Fruit fly (Drosophila melanogaster) whole organism, embryonic: ENCODE results near the gene CG31800.
A peak's percentile ranks its signal among the peaks of the same experiment; 100 is the strongest.

Experiments
- CG10462 ChIP-seq: fragments of 200-800 bp; sonication (Bioruptor generic); optimal IDR thresholded peaks from 2 replicates; lab custom pipeline; 2016; ENCODE audit warnings: missing biosample characterization, missing genetic modification characterization
- CG10654 ChIP-seq: fragments of 200-800 bp; sonication (Bioruptor generic); optimal IDR thresholded peaks from 2 replicates; lab custom pipeline; 2016; ENCODE audit warnings: missing biosample characterization, missing genetic modification characterization
- CG11085 ChIP-seq: fragments of 200-800 bp; sonication (Bioruptor generic); IDR thresholded peaks from 2 replicates; pipeline ENCODE4 v1.3.6; 2022; ENCODE audit warnings: missing biosample characterization, missing genetic modification characterization
- CG11247 ChIP-seq: fragments of 200-800 bp; sonication (Bioruptor generic); IDR thresholded peaks from 2 replicates; pipeline ENCODE4 v1.3.6; 2022; ENCODE audit warnings: missing biosample characterization, missing genetic modification characterization
- CG11723 ChIP-seq: fragments of 200-800 bp; sonication (Bioruptor generic); optimal IDR thresholded peaks from 2 replicates; lab custom pipeline; 2017; ENCODE audit warnings: missing biosample characterization, mild to moderate bottlenecking, missing genetic modification characterization
- CG12104 ChIP-seq: fragments of 200-800 bp; sonication (Bioruptor generic); optimal IDR thresholded peaks from 3 replicates; lab custom pipeline; 2016; ENCODE audit warnings: missing biosample characterization, missing genetic modification characterization
- CG12744 ChIP-seq: fragments of 200-800 bp; sonication (Bioruptor generic); optimal IDR thresholded peaks from 2 replicates; lab custom pipeline; 2016; ENCODE audit warnings: missing biosample characterization, missing genetic modification characterization
- CG13424 ChIP-seq: fragments of 200-800 bp; sonication (Bioruptor generic); optimal IDR thresholded peaks from 2 replicates; lab custom pipeline; 2019; ENCODE audit warnings: missing biosample characterization, mild to moderate bottlenecking, missing genetic modification characterization, moderate library complexity
- CG14710 ChIP-seq: fragments of 200-800 bp; sonication (Bioruptor generic); optimal IDR thresholded peaks from 3 replicates; lab custom pipeline; 2019; ENCODE audit warnings: missing biosample characterization, mild to moderate bottlenecking, missing genetic modification characterization, moderate library complexity
- CG14860 ChIP-seq: fragments of 200-800 bp; sonication (Bioruptor generic); IDR thresholded peaks from 3 replicates; pipeline ENCODE4 v1.3.6; 2022; ENCODE audit warnings: missing biosample characterization, missing genetic modification characterization; ENCODE audit not compliant: partially characterized antibody
- CG15073 ChIP-seq: fragments of 200-800 bp; sonication (Bioruptor generic); optimal IDR thresholded peaks from 2 replicates; lab custom pipeline; 2016; ENCODE audit warnings: missing biosample characterization, missing genetic modification characterization
- CG16815 ChIP-seq: fragments of 200-800 bp; sonication (Bioruptor generic); optimal IDR thresholded peaks from 3 replicates; lab custom pipeline; 2017; ENCODE audit warnings: missing biosample characterization, mild to moderate bottlenecking, missing genetic modification characterization
- CG17568 ChIP-seq: fragments of 200-800 bp; sonication (Bioruptor generic); optimal IDR thresholded peaks from 2 replicates; lab custom pipeline; 2018; ENCODE audit warnings: missing biosample characterization, mild to moderate bottlenecking, missing genetic modification characterization, moderate library complexity
- CG17912 ChIP-seq: fragments of 200-800 bp; sonication (Bioruptor generic); optimal IDR thresholded peaks from 2 replicates; lab custom pipeline; 2018; ENCODE audit warnings: missing biosample characterization, mild to moderate bottlenecking, missing genetic modification characterization
- CG2120 ChIP-seq: fragments of 200-800 bp; sonication (Bioruptor generic); optimal IDR thresholded peaks from 3 replicates; lab custom pipeline; 2016; ENCODE audit warnings: missing biosample characterization, missing genetic modification characterization
- CG2875 ChIP-seq: fragments of 200-800 bp; sonication (Bioruptor generic); optimal IDR thresholded peaks from 2 replicates; lab custom pipeline; 2017; ENCODE audit warnings: missing biosample characterization, mild to moderate bottlenecking, missing genetic modification characterization, missing genetic modification reagents
- CG31388 ChIP-seq: fragments of 200-800 bp; sonication (Bioruptor generic); optimal IDR thresholded peaks from 2 replicates; lab custom pipeline; 2016; ENCODE audit warnings: missing biosample characterization, missing genetic modification characterization
- CG3163 ChIP-seq: fragments of 200-800 bp; sonication (Bioruptor generic); optimal IDR thresholded peaks from 3 replicates; lab custom pipeline; 2016; ENCODE audit warnings: missing biosample characterization, missing genetic modification characterization
- CG32532 ChIP-seq: fragments of 200-800 bp; sonication (Bioruptor generic); IDR thresholded peaks from 2 replicates; pipeline ENCODE4 v1.3.6; 2022; ENCODE audit warnings: missing biosample characterization, missing genetic modification characterization
- CG33557 ChIP-seq: fragments of 200-800 bp; sonication (Bioruptor generic); optimal IDR thresholded peaks from 2 replicates; lab custom pipeline; 2019; ENCODE audit warnings: missing biosample characterization, mild to moderate bottlenecking, missing genetic modification characterization, moderate library complexity
- CG4360 ChIP-seq: fragments of 200-800 bp; sonication (Bioruptor generic); IDR thresholded peaks from 2 replicates; pipeline ENCODE4 v1.3.6; 2022; ENCODE audit warnings: missing biosample characterization, missing genetic modification characterization
- CG4707 ChIP-seq: fragments of 200-800 bp; sonication (Bioruptor generic); optimal IDR thresholded peaks from 2 replicates; lab custom pipeline; 2018; ENCODE audit warnings: missing biosample characterization, mild to moderate bottlenecking, missing genetic modification characterization, moderate library complexity
- CG8944 ChIP-seq: fragments of 200-800 bp; sonication (Bioruptor generic); optimal IDR thresholded peaks from 3 replicates; lab custom pipeline; 2016; ENCODE audit warnings: missing biosample characterization, missing genetic modification characterization
- Dek ChIP-seq: fragments of 200-800 bp; sonication (Bioruptor generic); optimal IDR thresholded peaks from 3 replicates; lab custom pipeline; 2019; ENCODE audit warnings: missing biosample characterization, mild to moderate bottlenecking, missing genetic modification characterization, moderate library complexity
- Dip3 ChIP-seq: fragments of 200-800 bp; sonication (Bioruptor generic); optimal IDR thresholded peaks from 3 replicates; lab custom pipeline; 2016; ENCODE audit warnings: missing biosample characterization, missing genetic modification characterization
- E2f2 ChIP-seq: fragments of 200-800 bp; sonication (Bioruptor generic); IDR thresholded peaks from 2 replicates; pipeline ENCODE4 v1.3.6; 2022; ENCODE audit warnings: missing biosample characterization, missing genetic modification characterization
- HmgZ ChIP-seq: fragments of 200-800 bp; sonication (Bioruptor generic); optimal IDR thresholded peaks from 2 replicates; lab custom pipeline; 2018; ENCODE audit warnings: missing biosample characterization, mild to moderate bottlenecking, missing genetic modification characterization
- Hmx ChIP-seq: fragments of 200-800 bp; sonication (Bioruptor generic); optimal IDR thresholded peaks from 2 replicates; lab custom pipeline; 2016; ENCODE audit warnings: missing biosample characterization, missing genetic modification characterization
- Hr39 ChIP-seq: fragments of >200 bp; optimal IDR thresholded peaks from 2 replicates; lab custom pipeline; 2017
- Meics ChIP-seq: fragments of 200-800 bp; sonication (Bioruptor generic); optimal IDR thresholded peaks from 2 replicates; lab custom pipeline; 2017; ENCODE audit warnings: missing biosample characterization, mild to moderate bottlenecking, missing genetic modification characterization
- NFAT ChIP-seq: fragments of 200-800 bp; sonication (Bioruptor generic); IDR thresholded peaks from 2 replicates; pipeline ENCODE4 v1.3.6; 2022; ENCODE audit warnings: missing biosample characterization, missing genetic modification characterization
- Nf-YA ChIP-seq: fragments of 200-800 bp; sonication (Bioruptor generic); IDR thresholded peaks from 2 replicates; pipeline ENCODE4 v1.3.6; 2022; ENCODE audit warnings: missing biosample characterization, missing genetic modification characterization
- PHDP ChIP-seq: fragments of 200-800 bp; sonication (Bioruptor generic); optimal IDR thresholded peaks from 3 replicates; lab custom pipeline; 2018; ENCODE audit warnings: missing biosample characterization, mild to moderate bottlenecking, missing genetic modification characterization, moderate library complexity
- Poxn ChIP-seq: fragments of 200-800 bp; sonication (Bioruptor generic); IDR thresholded peaks from 2 replicates; pipeline ENCODE4 v1.3.6; 2022; ENCODE audit warnings: missing biosample characterization, missing genetic modification characterization
- Ravus ChIP-seq: fragments of 200-800 bp; sonication (Bioruptor generic); IDR thresholded peaks from 2 replicates; pipeline ENCODE4 v1.3.6; 2022; ENCODE audit warnings: missing biosample characterization, missing genetic modification characterization
- YL-1 ChIP-seq: fragments of 200-800 bp; sonication (Bioruptor generic); optimal IDR thresholded peaks from 3 replicates; lab custom pipeline; 2017; ENCODE audit warnings: missing biosample characterization, mild to moderate bottlenecking, missing genetic modification characterization
- ap ChIP-seq: fragments of 200-800 bp; sonication (Bioruptor generic); IDR thresholded peaks from 2 replicates; pipeline ENCODE4 v1.3.6; 2022; ENCODE audit warnings: missing biosample characterization, missing genetic modification characterization
- ara ChIP-seq: fragments of 200-800 bp; sonication (Bioruptor generic); IDR thresholded peaks from 2 replicates; pipeline ENCODE4 v1.3.6; 2022; ENCODE audit warnings: missing biosample characterization, missing genetic modification characterization
- az2 ChIP-seq: fragments of 200-800 bp; sonication (Bioruptor generic); optimal IDR thresholded peaks from 3 replicates; lab custom pipeline; 2016; ENCODE audit warnings: missing biosample characterization, missing genetic modification characterization
- dimm ChIP-seq: fragments of 200-800 bp; sonication (Bioruptor generic); IDR thresholded peaks from 2 replicates; pipeline ENCODE4 v1.3.6; 2022; ENCODE audit warnings: missing biosample characterization, missing genetic modification characterization
- kah ChIP-seq: fragments of 200-800 bp; sonication (Bioruptor generic); optimal IDR thresholded peaks from 2 replicates; lab custom pipeline; 2018; ENCODE audit warnings: missing biosample characterization, mild to moderate bottlenecking, missing genetic modification characterization
- klu ChIP-seq: fragments of 200-800 bp; sonication (Bioruptor generic); IDR thresholded peaks from 2 replicates; pipeline ENCODE4 v1.3.6; 2022; ENCODE audit warnings: missing biosample characterization, missing genetic modification characterization
- nerfin-1 ChIP-seq: fragments of 200-800 bp; sonication (Bioruptor generic); optimal IDR thresholded peaks from 3 replicates; lab custom pipeline; 2019; ENCODE audit warnings: missing biosample characterization, mild to moderate bottlenecking, missing genetic modification characterization, moderate library complexity
- org-1 ChIP-seq: fragments of 200-800 bp; sonication (Bioruptor generic); optimal IDR thresholded peaks from 2 replicates; lab custom pipeline; 2017; ENCODE audit warnings: missing biosample characterization, missing genetic modification characterization
- peb ChIP-seq: fragments of 200-800 bp; sonication (Bioruptor generic); IDR thresholded peaks from 2 replicates; pipeline ENCODE4 v1.3.6; 2022; ENCODE audit warnings: missing biosample characterization, missing genetic modification characterization
- pzg ChIP-seq: fragments of 200-800 bp; sonication (Bioruptor generic); optimal IDR thresholded peaks from 3 replicates; lab custom pipeline; 2018; ENCODE audit warnings: missing biosample characterization, mild to moderate bottlenecking, missing genetic modification characterization, moderate library complexity
- rib ChIP-seq: fragments of 200-800 bp; sonication (Bioruptor generic); IDR thresholded peaks from 2 replicates; pipeline ENCODE4 v1.3.6; 2022; ENCODE audit warnings: missing biosample characterization, missing genetic modification characterization
- ro ChIP-seq: fragments of 200-800 bp; sonication (Bioruptor generic); IDR thresholded peaks from 2 replicates; pipeline ENCODE4 v1.3.6; 2022; ENCODE audit warnings: missing biosample characterization, missing genetic modification characterization
- sqz ChIP-seq: fragments of 200-800 bp; sonication (Bioruptor generic); optimal IDR thresholded peaks from 3 replicates; lab custom pipeline; 2018; ENCODE audit warnings: missing biosample characterization, mild to moderate bottlenecking, missing genetic modification characterization
- tap ChIP-seq: fragments of 200-800 bp; optimal IDR thresholded peaks from 3 replicates; lab custom pipeline; 2019; ENCODE audit warnings: missing biosample characterization, mild to moderate bottlenecking, missing genetic modification characterization, moderate library complexity
- trh ChIP-seq: fragments of 200-800 bp; sonication (Bioruptor generic); optimal IDR thresholded peaks from 2 replicates; lab custom pipeline; 2016; ENCODE audit warnings: missing biosample characterization, missing genetic modification characterization
- vnd ChIP-seq: fragments of 200-800 bp; sonication (Bioruptor generic); IDR thresholded peaks from 3 replicates; pipeline ENCODE4 v1.3.6; 2022; ENCODE audit warnings: missing biosample characterization, missing genetic modification characterization; ENCODE audit not compliant: partially characterized antibody

The CG31800 gene

DNA sequence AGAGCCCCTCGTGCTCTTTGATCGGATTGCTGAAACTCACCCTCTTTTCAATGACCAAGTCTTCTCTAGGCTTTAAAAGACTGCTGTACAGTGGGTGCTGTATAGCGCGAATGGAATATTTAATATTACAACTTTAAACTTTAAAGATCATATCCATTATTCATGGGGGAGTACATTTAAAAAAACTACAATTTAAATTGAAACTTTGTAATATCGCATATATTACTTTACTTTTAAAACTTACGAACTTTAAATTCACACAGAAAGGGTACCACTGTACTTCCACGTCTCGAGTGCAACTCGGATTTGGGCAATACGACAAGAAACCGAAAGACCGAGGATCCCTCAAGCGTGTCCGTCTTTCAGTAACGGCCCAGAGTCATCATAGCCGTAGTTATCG, 24.5 kb upstream of the CG31800 start, which contains the start of gene Phlpp (continued):
- TF ChIP-seq YL-1 (GFP tag; lab: Kevin White, UChicago) (no peak), az2 (GFP tag; lab: Kevin White, UChicago) (peak; percentile 36), org-1 (GFP tag; lab: Kevin White, UChicago) (no peak), CG14710 (tag; lab: Kevin White, UChicago) (peak; percentile 71), ap (GFP tag; lab: Robert Waterston, UW) (no peak), nerfin-1 (peak; percentile 29), dimm (GFP tag; lab: Robert Waterston, UW) (no peak; the same call in 1 of the 2 replicates), Hmx (GFP tag; lab: Kevin White, UChicago) (no peak), Nf-YA (GFP tag; lab: Robert Waterston, UW) (peak; percentile 47; the same call in 1 of the 2 replicates), sqz (GFP tag; lab: Kevin White, UChicago) (no peak), Poxn (GFP tag; lab: Robert Waterston, UW) (no peak), Dek (tag; lab: Kevin White, UChicago) (no peak), ara (peak; percentile 75; the same call in 1 of the 2 replicates), tap (tag; lab: Kevin White, UChicago) (no peak), CG15073 (GFP tag; lab: Kevin White, UChicago) (no peak), Dip3 (GFP tag; lab: Kevin White, UChicago) (peak; percentile 27), CG2120 (GFP tag; lab: Kevin White, UChicago) (no peak), PHDP (no peak), CG8944 (GFP tag; lab: Kevin White, UChicago) (no peak), CG13424 (tag; lab: Kevin White, UChicago) (peak; percentile 41), CG17912 (GFP tag; lab: Kevin White, UChicago) (no peak), CG10462 (GFP tag; lab: Kevin White, UChicago) (peak; percentile 7), klu (no peak), E2f2 (GFP tag; lab: Robert Waterston, UW) (peak; percentile 24; the same call in 1 of the 2 replicates), CG12104 (GFP tag; lab: Kevin White, UChicago) (no peak), kah (no peak), NFAT (no peak), CG16815 (GFP tag; lab: Kevin White, UChicago) (peak; percentile 11), trh (GFP tag; lab: Kevin White, UChicago) (no peak), Meics (GFP tag; lab: Kevin White, UChicago) (no peak), ro (GFP tag; lab: Robert Waterston, UW) (no peak), CG3163 (GFP tag; lab: Kevin White, UChicago) (peak; percentile 49), CG11085 (GFP tag; lab: Robert Waterston, UW) (no peak), CG4360 (GFP tag; lab: Robert Waterston, UW) (0 out of 2 replicates have a peak, but pooled peaks have one; percentile 24), CG10654 (GFP tag; lab: Kevin White, UChicago) (peak; percentile 9), pzg (GFP tag; lab: Kevin White, UChicago) (no peak), rib (GFP tag; lab: Robert Waterston, UW) (no peak), HmgZ (tag; lab: Kevin White, UChicago) (no peak), Ravus (GFP tag; lab: Robert Waterston, UW) (no peak), CG12744 (GFP tag; lab: Kevin White, UChicago) (no peak), CG4707 (GFP tag; lab: Kevin White, UChicago) (peak; percentile 61), peb (peak; percentile 47; the same call in 1 of the 2 replicates), CG2875 (peak; percentile 23), vnd (GFP tag; lab: Robert Waterston, UW) (no peak), CG31388 (GFP tag; lab: Kevin White, UChicago) (no peak), CG11723 (no peak), CG11247 (GFP tag; lab: Robert Waterston, UW) (no peak), CG17568 (GFP tag; lab: Kevin White, UChicago) (no peak), CG14860 (GFP tag; lab: Robert Waterston, UW) (no peak), CG33557 (GFP tag; lab: Kevin White, UChicago) (peak; percentile 15), Hr39 (no peak), CG32532 (GFP tag; lab: Robert Waterston, UW) (peak; percentile 40; the same call in 1 of the 2 replicates)
